Worm (Caenorhabditis elegans) whole organism, young adult: ENCODE measurements around the gene taf-8.

Source experiments
- B0019.2 ChIP-seq: fragments of 200-800 bp; sonication (Bioruptor generic); conservative IDR thresholded peaks from 2 replicates; pipeline ENCODE4 v1.3.6; 2022; ENCODE audit warnings: missing genetic modification reagents, missing genetic modification characterization, missing compliant biosample characterization
- C17E4.6 ChIP-seq: fragments of 200-800 bp; sonication (Bioruptor generic); IDR thresholded peaks from 2 replicates; pipeline ENCODE4 v1.3.6; 2022; ENCODE audit warnings: missing genetic modification reagents, missing genetic modification characterization, missing compliant biosample characterization
- D2030.7 ChIP-seq: fragments of 200-800 bp; sonication (Bioruptor generic); IDR thresholded peaks from 2 replicates; pipeline ENCODE4 v1.3.6; 2022; ENCODE audit warnings: missing genetic modification reagents, missing genetic modification characterization, missing compliant biosample characterization
- F22D6.2 ChIP-seq: sonication (generic microtip); optimal IDR thresholded peaks from 2 replicates; lab custom pipeline; 2016; ENCODE audit warnings: mild to moderate bottlenecking, missing genetic modification characterization, missing compliant biosample characterization
- F33H1.4 ChIP-seq: fragments of 200-800 bp; sonication (Bioruptor generic); IDR thresholded peaks from 2 replicates; pipeline ENCODE4 v1.3.6; 2022; ENCODE audit warnings: missing genetic modification reagents, missing genetic modification characterization, missing compliant biosample characterization
- F55B11.4 ChIP-seq: sonication (generic microtip); optimal IDR thresholded peaks from 2 replicates; lab custom pipeline; 2016; ENCODE audit warnings: missing compliant biosample characterization, missing genetic modification characterization, borderline replicate concordance; ENCODE audit not compliant: insufficient read depth
- akir-1 ChIP-seq: fragments of 200-800 bp; sonication (Bioruptor generic); optimal IDR thresholded peaks from 2 replicates; lab custom pipeline; 2018; ENCODE audit warnings: mild to moderate bottlenecking, missing genetic modification characterization, moderate library complexity, missing compliant biosample characterization
- aptf-3 ChIP-seq: fragments of 200-800 bp; sonication (Bioruptor generic); IDR thresholded peaks from 2 replicates; pipeline ENCODE4 v1.3.6; 2022; ENCODE audit warnings: missing genetic modification characterization, missing compliant biosample characterization
- attf-5 ChIP-seq: fragments of 200-800 bp; sonication (Bioruptor generic); optimal IDR thresholded peaks from 2 replicates; lab custom pipeline; 2018; ENCODE audit warnings: mild to moderate bottlenecking, missing genetic modification characterization, missing compliant biosample characterization
- ceh-27 ChIP-seq: fragments of 200-800 bp; sonication (Bioruptor generic); optimal IDR thresholded peaks from 2 replicates; lab custom pipeline; 2018; ENCODE audit warnings: mild to moderate bottlenecking, missing genetic modification characterization, moderate library complexity, missing compliant biosample characterization
- ceh-58 ChIP-seq: fragments of 200-800 bp; sonication (Bioruptor generic); IDR thresholded peaks from 2 replicates; pipeline ENCODE4 v1.3.6; 2022; ENCODE audit warnings: missing genetic modification characterization, missing compliant biosample characterization
- chd-7 ChIP-seq: sonication (generic microtip); optimal IDR thresholded peaks from 2 replicates; lab custom pipeline; 2016; ENCODE audit warnings: mild to moderate bottlenecking, missing genetic modification characterization, moderate library complexity, missing compliant biosample characterization
- dox-1 ChIP-seq: fragments of 200-800 bp; sonication (Bioruptor generic); IDR thresholded peaks from 2 replicates; pipeline ENCODE4 v1.3.6; 2022; ENCODE audit warnings: missing genetic modification reagents, missing genetic modification characterization, missing compliant biosample characterization
- egrh-3 ChIP-seq: fragments of 200-800 bp; sonication (Bioruptor generic); IDR thresholded peaks from 2 replicates; pipeline ENCODE4 v1.3.6; 2022; ENCODE audit warnings: missing genetic modification reagents, missing genetic modification characterization, missing compliant biosample characterization
- gei-17 ChIP-seq: fragments of 200-800 bp; sonication (Bioruptor generic); optimal IDR thresholded peaks from 2 replicates; lab custom pipeline; 2018; ENCODE audit warnings: mild to moderate bottlenecking, missing genetic modification characterization, missing compliant biosample characterization
- hmg-1.2 ChIP-seq: fragments of 200-800 bp; sonication (Bioruptor generic); IDR thresholded peaks from 2 replicates; pipeline ENCODE4 v1.3.6; 2022; ENCODE audit warnings: missing genetic modification reagents, missing genetic modification characterization, missing compliant biosample characterization
- hmg-20 ChIP-seq: fragments of 200-800 bp; sonication (Bioruptor generic); IDR thresholded peaks from 2 replicates; pipeline ENCODE4 v1.3.6; 2022; ENCODE audit warnings: missing genetic modification reagents, missing genetic modification characterization, missing compliant biosample characterization
- hsf-1 ChIP-seq: fragments of 200-800 bp; sonication (Bioruptor generic); IDR thresholded peaks from 2 replicates; pipeline ENCODE4 v1.3.6; 2022; ENCODE audit warnings: missing genetic modification reagents, missing genetic modification characterization, missing compliant biosample characterization
- let-607 ChIP-seq, 2 experiments: fragments of 200-800 bp in 1 of 2; sonication (Bioruptor generic) in 1 of 2; sonication (generic microtip) in 1 of 2; optimal IDR thresholded peaks; 2 replicates each; lab custom pipeline; 2016 to 2018; ENCODE audit warnings: mild to moderate bottlenecking in 2 of 2, missing compliant biosample characterization in 2 of 2, missing genetic modification characterization in 2 of 2, moderate library complexity in 2 of 2, missing genotype in 1 of 2
- lin-26 ChIP-seq: fragments of 200-800 bp; sonication (Bioruptor generic); IDR thresholded peaks from 2 replicates; pipeline ENCODE4 v1.3.6; 2022; ENCODE audit warnings: missing genetic modification reagents, missing genetic modification characterization, missing compliant biosample characterization
- lir-1 ChIP-seq: fragments of 200-800 bp; sonication (Bioruptor generic); conservative IDR thresholded peaks from 2 replicates; pipeline ENCODE4 v1.3.6; 2022; ENCODE audit warnings: missing genetic modification reagents, missing genetic modification characterization, missing compliant biosample characterization
- lsl-1 ChIP-seq: fragments of 200-800 bp; sonication (Bioruptor generic); optimal IDR thresholded peaks from 2 replicates; lab custom pipeline; 2018; ENCODE audit warnings: mild to moderate bottlenecking, missing genetic modification characterization, moderate library complexity, missing compliant biosample characterization
- madf-3 ChIP-seq: fragments of 200-800 bp; sonication (Bioruptor generic); IDR thresholded peaks from 2 replicates; pipeline ENCODE4 v1.3.6; 2022; ENCODE audit warnings: missing genetic modification reagents, missing genetic modification characterization, missing compliant biosample characterization
- madf-6 ChIP-seq: fragments of 200-800 bp; sonication (Bioruptor generic); IDR thresholded peaks from 2 replicates; pipeline ENCODE4 v1.3.6; 2022; ENCODE audit warnings: missing genetic modification reagents, missing genetic modification characterization, missing compliant biosample characterization
- madf-8 ChIP-seq: fragments of 200-800 bp; sonication (Bioruptor generic); conservative IDR thresholded peaks from 2 replicates; pipeline ENCODE4 v1.3.6; 2022; ENCODE audit warnings: missing genetic modification reagents, missing genetic modification characterization, missing compliant biosample characterization
- mcd-1 ChIP-seq: fragments of 200-800 bp; sonication (Bioruptor generic); IDR thresholded peaks from 2 replicates; pipeline ENCODE4 v1.3.6; 2022; ENCODE audit warnings: missing genetic modification reagents, missing genetic modification characterization, missing compliant biosample characterization
- nhr-80 ChIP-seq: sonication (generic microtip); optimal IDR thresholded peaks from 2 replicates; lab custom pipeline; 2016; ENCODE audit warnings: missing genetic modification characterization, missing compliant biosample characterization
- snpc-1.3 ChIP-seq: sonication (generic microtip); optimal IDR thresholded peaks from 2 replicates; lab custom pipeline; 2017; ENCODE audit warnings: missing genetic modification characterization, mild to moderate bottlenecking, missing compliant biosample characterization, antibody characterized with exemption, moderate library complexity, missing genotype, missing genetic modification reagents; ENCODE audit not compliant: insufficient read depth
- xnd-1 ChIP-seq: sonication (generic microtip); optimal IDR thresholded peaks from 2 replicates; lab custom pipeline; 2016; ENCODE audit warnings: missing genotype, missing genetic modification reagents, missing genetic modification characterization, missing compliant biosample characterization

taf-8 gene

ce11 chrII:9621913-9622348 lies 47.2 kb upstream of the taf-8 start (continued):
- no peak for TF ChIP-seq gei-17 (GFP tag; lab: Kevin White, UChicago)
- TF ChIP-seq egrh-3, result no peak
- no peak; the same call in 1 of the 2 replicates for TF ChIP-seq lir-1 (GFP tag; lab: Robert Waterston, UW)
- no peak for TF ChIP-seq ceh-58 (GFP tag; lab: Robert Waterston, UW)
- TF ChIP-seq madf-6 (GFP tag; lab: Robert Waterston, UW), result no peak
- no peak for TF ChIP-seq lin-26
- TF ChIP-seq F55B11.4 (tag; lab: Kevin White, UChicago), result no peak
- no peak for TF ChIP-seq hmg-20 (GFP tag; lab: Robert Waterston, UW)

ce11 chrII:9624110-9624695 lies 44.9 kb upstream of the taf-8 start, which contains the start of the genes dnj-20 and ZK1307.8:
Gene dnj-20, minus strand, starts transcription at chrII:9624176.
Gene ZK1307.8, plus strand, starts transcription at chrII:9624613.
- TF ChIP-seq nhr-80 (tag; lab: Kevin White, UChicago), result peak; percentile 56
- TF ChIP-seq aptf-3 (GFP tag; lab: Robert Waterston, UW), result no peak
- peak; percentile 81 for TF ChIP-seq F33H1.4 (GFP tag; lab: Robert Waterston, UW)
- peak; percentile 70 to 78 for TF ChIP-seq let-607 (tag; optimal IDR thresholded peaks at IDR 0.05; lab: Kevin White, UChicago)
- TF ChIP-seq mcd-1 (GFP tag; lab: Robert Waterston, UW), result 0 out of 2 replicates have a peak, but pooled peaks have one; percentile 34
- TF ChIP-seq F22D6.2 (tag; lab: Kevin White, UChicago), result no peak
- TF ChIP-seq hmg-1.2 (GFP tag; lab: Robert Waterston, UW), result 0 out of 2 replicates have a peak, but pooled peaks have one; percentile 5
- no peak for TF ChIP-seq chd-7 (tag; lab: Kevin White, UChicago)
- no peak for TF ChIP-seq B0019.2 (GFP tag; lab: Robert Waterston, UW)
- TF ChIP-seq D2030.7 (GFP tag; lab: Robert Waterston, UW), result peak; percentile 45; the same call in 1 of the 2 replicates
- TF ChIP-seq madf-6 (GFP tag; lab: Robert Waterston, UW), result peak; percentile 83
- TF ChIP-seq lsl-1 (GFP tag; lab: Kevin White, UChicago), result peak; percentile 82
- TF ChIP-seq madf-8 (GFP tag; lab: Robert Waterston, UW), result 0 out of 2 replicates have a peak, but pooled peaks have one; percentile 12
- no peak for TF ChIP-seq C17E4.6 (GFP tag; lab: Robert Waterston, UW)
- peak; percentile 60 for TF ChIP-seq xnd-1 (tag; lab: Kevin White, UChicago)
- peak; percentile 57 for TF ChIP-seq snpc-1.3
- TF ChIP-seq ceh-27 (GFP tag; lab: Kevin White, UChicago), result no peak
- TF ChIP-seq attf-5 (GFP tag; lab: Kevin White, UChicago), result peak; percentile 1

ce11 chrII:9625930-9626329 lies 43.2 kb upstream of the taf-8 start:
- TF ChIP-seq akir-1, result no peak

ce11 chrII:9633956-9634560 lies 35.1 kb upstream of the taf-8 start:
- TF ChIP-seq madf-3 (GFP tag; lab: Robert Waterston, UW) (peak; percentile 70; the same call in 1 of the 2 replicates), D2030.7 (GFP tag; lab: Robert Waterston, UW) (peak; percentile 21; the same call in 1 of the 2 replicates), hsf-1 (GFP tag; lab: Robert Waterston, UW) (peak; percentile 95), F33H1.4 (GFP tag; lab: Robert Waterston, UW) (peak; percentile 60), egrh-3 (peak; percentile 14; the same call in 1 of the 2 replicates), aptf-3 (GFP tag; lab: Robert Waterston, UW) (0 out of 2 replicates have a peak, but pooled peaks have one; percentile 22), madf-6 (GFP tag; lab: Robert Waterston, UW) (peak; percentile 28), dox-1 (GFP tag; lab: Robert Waterston, UW) (peak; percentile 33; the same call in 1 of the 2 replicates)
